Fruit fly (Drosophila melanogaster): ENCODE measurements around the gene Vha100-4.

Gene Vha100-4

DNA sequence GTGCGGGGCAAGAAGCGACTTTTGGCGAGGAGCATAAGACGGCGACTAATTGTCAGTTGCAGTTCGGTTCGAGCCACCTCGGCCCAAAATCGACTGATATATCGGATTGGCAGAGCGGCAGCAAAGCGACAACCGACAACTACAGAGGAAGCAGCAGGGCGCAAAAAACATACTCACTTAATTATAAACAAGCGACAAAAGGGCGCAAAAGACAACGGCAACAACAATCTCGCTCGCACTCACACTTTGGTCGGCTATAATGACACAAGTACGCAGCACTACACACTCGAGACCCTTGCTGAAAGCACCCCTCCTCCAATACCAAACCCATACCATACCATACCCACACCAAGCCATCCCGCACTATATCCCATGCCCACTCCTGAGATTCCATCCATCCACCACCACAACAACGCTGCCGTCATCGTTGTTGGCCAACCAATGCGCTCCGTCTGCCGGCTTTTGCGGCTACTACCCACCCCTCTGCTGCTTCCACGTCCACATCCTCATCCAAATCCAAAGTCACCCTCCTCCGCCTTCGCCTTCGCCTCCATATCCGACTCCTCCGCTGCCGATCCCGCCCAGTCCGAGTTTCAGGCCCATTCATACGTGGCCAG is 16.8 kb downstream of the Vha100-4 start, which contains the start of gene gl:
Gene gl, minus strand, starts transcription at position 51 of the 617 bp plus-strand sequence.
- no peak for TF ChIP-seq CrebA (GFP tag; optimal IDR thresholded peaks at IDR 0.05; ENCODE audit: borderline replicate concordance)
- TF ChIP-seq h (GFP tag; optimal IDR thresholded peaks at IDR 0.05): no peak
- no peak for TF ChIP-seq psq (GFP tag; optimal IDR thresholded peaks at IDR 0.05)
- no peak for TF ChIP-seq ey (GFP tag; optimal IDR thresholded peaks at IDR 0.05)
- no peak for TF ChIP-seq HLH106 (tag; optimal IDR thresholded peaks at IDR 0.05)
- TF ChIP-seq Hr83 (GFP tag; optimal IDR thresholded peaks at IDR 0.05; ENCODE audit: poor library complexity, severe bottlenecking): peak; percentile 9
- no peak for TF ChIP-seq N (GFP tag; optimal IDR thresholded peaks at IDR 0.05)

DNA sequence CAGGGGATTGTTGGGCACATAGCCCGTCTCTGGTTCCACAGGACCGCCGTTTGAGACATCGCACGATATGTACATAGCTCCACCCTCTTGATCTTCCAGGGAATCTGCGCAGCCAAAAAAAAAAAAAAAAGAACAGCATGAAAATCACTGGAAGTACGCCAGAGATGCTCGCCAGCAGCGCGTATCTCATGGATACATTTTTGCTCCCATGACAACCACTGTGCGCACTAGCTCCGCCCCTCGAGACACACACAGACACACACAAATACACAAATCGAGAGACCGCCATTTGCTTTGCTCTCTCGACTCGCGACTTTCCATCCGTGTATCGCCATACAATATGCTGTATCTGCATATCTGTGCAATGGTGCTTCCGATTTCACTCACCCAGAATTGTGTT is 18.3 kb downstream of the Vha100-4 start:
- TF ChIP-seq foxo (GFP tag; optimal IDR thresholded peaks at IDR 0.05) (peak in 1 of 2 experiments; percentile 5), tai (GFP tag; optimal IDR thresholded peaks at IDR 0.05) (no peak), woc (GFP tag; optimal IDR thresholded peaks at IDR 0.05) (peak; percentile 5), rgr (GFP tag; optimal IDR thresholded peaks at IDR 0.05) (peak; percentile 4)

DNA sequence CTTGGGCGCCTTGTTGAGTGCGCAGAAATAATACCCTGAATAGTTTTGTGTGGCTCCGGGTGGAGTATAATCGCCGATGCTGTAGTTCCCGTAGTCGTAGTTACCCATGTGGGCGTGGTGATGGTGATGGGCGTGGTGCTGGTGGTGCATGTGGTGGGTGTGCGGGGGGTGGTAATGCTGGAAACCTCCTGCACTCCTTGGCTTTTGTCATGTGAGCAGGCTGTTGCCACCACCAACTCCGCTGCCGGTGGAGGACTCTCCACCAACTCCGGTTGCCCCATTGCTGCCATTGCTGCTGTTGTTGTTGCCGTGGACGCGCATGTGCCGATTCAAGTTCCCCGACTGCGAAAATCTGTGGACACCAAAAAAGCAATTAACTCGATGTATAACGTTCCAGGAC is 21.0 kb downstream of the Vha100-4 start:
- no peak for TF ChIP-seq OdsH (GFP tag; optimal IDR thresholded peaks at IDR 0.05)
- no peak for TF ChIP-seq tai (GFP tag; optimal IDR thresholded peaks at IDR 0.05)
- TF ChIP-seq pan (optimal IDR thresholded peaks at IDR 0.05): no peak

DNA sequence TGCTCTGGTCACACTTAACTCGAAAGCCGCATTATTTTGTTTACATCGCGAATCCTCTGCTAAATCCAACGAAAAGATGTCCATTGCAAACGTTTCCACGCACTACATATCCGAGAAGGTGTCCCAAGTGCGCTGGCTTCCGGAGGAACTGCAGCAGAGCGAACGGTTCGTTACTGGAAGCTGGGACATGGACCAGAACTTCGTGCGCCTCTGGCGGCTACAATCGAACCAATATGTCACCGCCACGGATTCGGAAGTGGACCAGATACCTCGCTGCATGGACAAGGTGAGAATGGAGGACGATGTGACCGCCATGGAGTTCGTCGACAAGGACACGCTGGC is 23.0 kb downstream of the Vha100-4 start:
- TF ChIP-seq lola (GFP tag; optimal IDR thresholded peaks at IDR 0.05) (no peak), HLH106 (tag; optimal IDR thresholded peaks at IDR 0.05) (no peak), Jra (GFP tag; optimal IDR thresholded peaks at IDR 0.05) (no peak), pan (optimal IDR thresholded peaks at IDR 0.05) (no peak), psq (GFP tag; optimal IDR thresholded peaks at IDR 0.05) (no peak), dsf (GFP tag; optimal IDR thresholded peaks at IDR 0.05; ENCODE audit: borderline replicate concordance) (no peak), OdsH (GFP tag; optimal IDR thresholded peaks at IDR 0.05) (no peak), CrebA (GFP tag; optimal IDR thresholded peaks at IDR 0.05; ENCODE audit: borderline replicate concordance) (no peak), Vsx2 (GFP tag; optimal IDR thresholded peaks at IDR 0.05; ENCODE audit: partially characterized antibody) (no peak), Hr78 (GFP tag; optimal IDR thresholded peaks at IDR 0.05) (no peak), brk (GFP tag; optimal IDR thresholded peaks at IDR 0.05) (no peak), fru (GFP tag; optimal IDR thresholded peaks at IDR 0.05) (no peak), Abd-B (GFP tag; optimal IDR thresholded peaks at IDR 0.05) (no peak)

DNA sequence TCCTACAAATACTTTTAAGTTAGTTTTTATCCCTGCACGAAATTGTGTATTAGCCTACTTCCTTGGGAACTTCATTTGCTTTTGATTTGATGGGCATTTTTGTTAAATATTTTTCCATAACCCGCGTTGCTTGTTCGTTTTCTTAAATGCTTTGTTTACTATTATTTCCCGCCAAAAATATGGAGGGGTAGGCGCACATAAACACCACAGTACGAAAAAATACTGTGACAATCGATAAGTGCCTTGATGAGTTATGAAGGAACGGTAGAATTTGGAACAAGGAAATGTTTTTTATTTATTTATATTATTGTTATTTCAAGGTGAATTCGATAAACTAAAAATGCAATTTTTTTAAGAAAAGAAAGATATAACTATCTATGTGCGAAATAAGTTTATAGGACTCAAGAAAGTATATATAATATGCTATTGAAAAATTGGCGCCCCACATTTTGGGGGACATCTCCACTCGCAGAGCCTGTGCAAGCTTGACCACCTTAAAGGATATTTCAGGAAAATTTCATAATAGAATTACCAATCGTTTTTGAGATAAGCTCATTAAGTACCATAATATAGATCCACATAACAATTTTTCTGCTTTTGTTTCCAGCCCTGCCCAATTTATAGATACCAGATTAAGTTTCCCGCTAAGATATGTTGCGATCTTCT is 23.5 kb downstream of the Vha100-4 start, which contains the start of the genes WRNexo and Nup43:
Gene WRNexo, minus strand, starts transcription at position 185 of the 666 bp plus-strand sequence.
Gene Nup43, plus strand, starts transcription at position 661 of the 666 bp plus-strand sequence.
- TF ChIP-seq tai (GFP tag; optimal IDR thresholded peaks at IDR 0.05) (no peak), woc (GFP tag; optimal IDR thresholded peaks at IDR 0.05) (peak; percentile 58), dmrt93B (GFP tag; optimal IDR thresholded peaks at IDR 0.05) (peak; percentile 20), OdsH (GFP tag; optimal IDR thresholded peaks at IDR 0.05) (no peak), sv (GFP tag; optimal IDR thresholded peaks at IDR 0.05) (peak; percentile 14), HLH106 (tag; optimal IDR thresholded peaks at IDR 0.05) (peak; percentile 57), foxo (GFP tag; optimal IDR thresholded peaks at IDR 0.05) (peak in 1 of 2 experiments; percentile 47), ey (GFP tag; optimal IDR thresholded peaks at IDR 0.05) (peak; percentile 7), N (GFP tag; optimal IDR thresholded peaks at IDR 0.05) (no peak), Myc (optimal IDR thresholded peaks at IDR 0.05) (peak; percentile 4), Abd-B (GFP tag; optimal IDR thresholded peaks at IDR 0.05) (no peak)

DNA sequence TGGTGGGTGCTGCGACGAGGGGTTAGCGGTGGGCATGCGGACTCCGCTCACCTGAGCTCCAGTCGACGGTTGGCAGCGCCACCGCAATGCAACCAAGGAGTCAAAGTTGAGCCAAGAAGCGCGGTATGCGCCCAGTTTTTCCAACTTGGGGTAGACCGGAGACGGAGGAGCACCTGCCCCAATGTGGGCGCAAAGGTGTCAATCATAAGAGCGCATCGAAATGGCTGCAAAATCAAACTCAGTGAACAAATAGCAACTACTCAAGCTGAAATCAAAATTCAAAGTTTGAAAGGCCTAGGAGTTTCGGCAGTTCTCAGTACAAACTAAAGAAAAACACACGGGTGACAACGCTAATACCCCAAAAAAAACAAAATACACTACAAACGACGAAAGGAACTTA is 27.9 kb downstream of the Vha100-4 start, which contains the start of gene hmw:
Gene hmw, plus strand, starts transcription at position 301 of the 400 bp plus-strand sequence.
- TF ChIP-seq dl (GFP tag; optimal IDR thresholded peaks at IDR 0.05; ENCODE audit: insufficient read depth in 1 of 2, partially characterized antibody in 2 of 2): no peak
- no peak for TF ChIP-seq Dfd (GFP tag; optimal IDR thresholded peaks at IDR 0.05)
- no peak for TF ChIP-seq Dif (GFP tag; optimal IDR thresholded peaks at IDR 0.05; ENCODE audit: partially characterized antibody)
- no peak for TF ChIP-seq rgr (GFP tag; optimal IDR thresholded peaks at IDR 0.05)
- no peak for TF ChIP-seq Jra (GFP tag; optimal IDR thresholded peaks at IDR 0.05)
- no peak for TF ChIP-seq HLH106 (tag; optimal IDR thresholded peaks at IDR 0.05)
- TF ChIP-seq woc (GFP tag; optimal IDR thresholded peaks at IDR 0.05): no peak
- no peak for TF ChIP-seq OdsH (GFP tag; optimal IDR thresholded peaks at IDR 0.05)

Measured in whole organism, wandering third instar larva.